Fruit fly (Drosophila melanogaster) whole organism, embryonic: Measurements from ENCODE around the gene vih.

Experiments used
- Ada2b ChIP-seq: fragments of 200-800 bp; sonication (Bioruptor generic); IDR thresholded peaks from 2 replicates; pipeline ENCODE4 v1.3.6; 2022; ENCODE audit warnings: missing biosample characterization, missing genetic modification characterization
- CG1024 ChIP-seq: fragments of 200-800 bp; sonication (Bioruptor generic); IDR thresholded peaks from 2 replicates; pipeline ENCODE4 v1.3.6; 2022; ENCODE audit warnings: missing biosample characterization, missing genetic modification characterization
- CG11398 ChIP-seq: fragments of 200-800 bp; sonication (Bioruptor generic); optimal IDR thresholded peaks from 2 replicates; lab custom pipeline; 2016; ENCODE audit warnings: missing biosample characterization, missing genetic modification characterization
- CG14014 ChIP-seq: fragments of 200-800 bp; sonication (Bioruptor generic); IDR thresholded peaks from 2 replicates; pipeline ENCODE4 v1.3.6; 2022; ENCODE audit warnings: missing biosample characterization, missing genetic modification characterization
- CG14050 ChIP-seq: fragments of 200-800 bp; sonication (Bioruptor generic); IDR thresholded peaks from 3 replicates; pipeline ENCODE4 v1.3.6; 2022; ENCODE audit warnings: missing biosample characterization, missing genetic modification characterization
- CG15696 ChIP-seq: fragments of 200-800 bp; sonication (Bioruptor generic); optimal IDR thresholded peaks from 2 replicates; lab custom pipeline; 2019; ENCODE audit warnings: missing biosample characterization, mild to moderate bottlenecking, missing genetic modification characterization, moderate library complexity
- CG17186 ChIP-seq: fragments of 200-800 bp; sonication (Bioruptor generic); optimal IDR thresholded peaks from 3 replicates; lab custom pipeline; 2017; ENCODE audit warnings: missing biosample characterization, missing genetic modification reagents, missing genetic modification characterization
- CG18476 ChIP-seq: fragments of 200-800 bp; sonication (Bioruptor generic); optimal IDR thresholded peaks from 2 replicates; lab custom pipeline; 2016; ENCODE audit warnings: missing biosample characterization, mild to moderate bottlenecking, missing genetic modification characterization
- CG18599 ChIP-seq: fragments of 200-800 bp; sonication (Bioruptor generic); optimal IDR thresholded peaks from 3 replicates; lab custom pipeline; 2017; ENCODE audit warnings: missing biosample characterization, missing genetic modification characterization, mild to moderate bottlenecking, moderate library complexity, missing genetic modification reagents
- CG2199 ChIP-seq: fragments of 200-800 bp; sonication (Bioruptor generic); IDR thresholded peaks from 3 replicates; pipeline ENCODE4 v1.3.6; 2022; ENCODE audit warnings: missing biosample characterization, missing genetic modification characterization
- CG2202 ChIP-seq: fragments of 200-800 bp; sonication (Bioruptor generic); optimal IDR thresholded peaks from 2 replicates; lab custom pipeline; 2018; ENCODE audit warnings: missing biosample characterization, mild to moderate bottlenecking, missing genetic modification characterization
- CG34422 ChIP-seq: fragments of 200-800 bp; sonication (Bioruptor generic); IDR thresholded peaks from 3 replicates; pipeline ENCODE4 v1.3.6; 2022; ENCODE audit warnings: missing biosample characterization, missing genetic modification characterization
- CG4360 ChIP-seq: fragments of 200-800 bp; sonication (Bioruptor generic); IDR thresholded peaks from 2 replicates; pipeline ENCODE4 v1.3.6; 2022; ENCODE audit warnings: missing biosample characterization, missing genetic modification characterization
- CG43689 ChIP-seq: fragments of 200-800 bp; sonication (Bioruptor generic); IDR thresholded peaks from 2 replicates; pipeline ENCODE4 v1.3.6; 2022; ENCODE audit warnings: missing biosample characterization, missing genetic modification characterization
- CG5953 ChIP-seq: fragments of 200-800 bp; sonication (Bioruptor generic); IDR thresholded peaks from 2 replicates; pipeline ENCODE4 v1.3.6; 2022; ENCODE audit warnings: missing biosample characterization, missing genetic modification characterization
- CG8281 ChIP-seq: fragments of 200-800 bp; sonication (Bioruptor generic); optimal IDR thresholded peaks from 2 replicates; lab custom pipeline; 2018; ENCODE audit warnings: missing biosample characterization, mild to moderate bottlenecking, missing genetic modification characterization, moderate library complexity
- CG8765 ChIP-seq: fragments of 200-800 bp; sonication (Bioruptor generic); IDR thresholded peaks from 2 replicates; pipeline ENCODE4 v1.3.6; 2022; ENCODE audit warnings: missing biosample characterization, missing genetic modification characterization
- D ChIP-seq, 2 experiments: fragments of 200-800 bp in 1 of 2; fragments of >200 bp in 1 of 2; sonication (Bioruptor generic) in 1 of 2; optimal IDR thresholded peaks; 2 replicates in 1 of 2; 3 replicates in 1 of 2; lab custom pipeline; 2017; ENCODE audit warnings: mild to moderate bottlenecking in 1 of 2, missing biosample characterization in 1 of 2, missing genetic modification characterization in 1 of 2, missing genetic modification reagents in 1 of 2
- Drgx ChIP-seq: fragments of 200-800 bp; sonication (Bioruptor generic); IDR thresholded peaks from 2 replicates; pipeline ENCODE4 v1.3.6; 2022; ENCODE audit warnings: missing biosample characterization, missing genetic modification characterization
- Fer2 ChIP-seq: fragments of 200-800 bp; sonication (Bioruptor generic); optimal IDR thresholded peaks from 2 replicates; lab custom pipeline; 2018; ENCODE audit warnings: missing biosample characterization, mild to moderate bottlenecking, missing genetic modification characterization, moderate library complexity
- HLH3B ChIP-seq: fragments of 200-800 bp; sonication (Bioruptor generic); IDR thresholded peaks from 2 replicates; pipeline ENCODE4 v1.3.6; 2022; ENCODE audit warnings: missing biosample characterization, missing genetic modification characterization
- HLHmδ ChIP-seq: fragments of 200-800 bp; sonication (Bioruptor generic); optimal IDR thresholded peaks from 2 replicates; lab custom pipeline; 2018; ENCODE audit warnings: missing biosample characterization, mild to moderate bottlenecking, missing genetic modification characterization, moderate library complexity
- Hr39 ChIP-seq: fragments of >200 bp; optimal IDR thresholded peaks from 2 replicates; lab custom pipeline; 2017
- Jarid2 ChIP-seq: fragments of 200-800 bp; sonication (Bioruptor generic); optimal IDR thresholded peaks from 3 replicates; lab custom pipeline; 2017; ENCODE audit warnings: mild to moderate bottlenecking, missing biosample characterization, missing genetic modification reagents, missing genetic modification characterization
- Lim3 ChIP-seq: fragments of 200-800 bp; sonication (Bioruptor generic); IDR thresholded peaks from 2 replicates; pipeline ENCODE4 v1.3.6; 2022; ENCODE audit warnings: missing biosample characterization, missing genetic modification characterization
- Med ChIP-seq: fragments of 200-800 bp; sonication (Bioruptor generic); peaks from one replicate; lab custom pipeline; 2016; ENCODE audit warnings: missing biosample characterization, missing genetic modification characterization, mild to moderate bottlenecking, inconsistent platforms, moderate library complexity
- Nf-YA ChIP-seq: fragments of 200-800 bp; sonication (Bioruptor generic); IDR thresholded peaks from 2 replicates; pipeline ENCODE4 v1.3.6; 2022; ENCODE audit warnings: missing biosample characterization, missing genetic modification characterization
- NfI ChIP-seq: fragments of 200-800 bp; sonication (Bioruptor generic); optimal IDR thresholded peaks from 3 replicates; lab custom pipeline; 2018; ENCODE audit warnings: missing biosample characterization, mild to moderate bottlenecking, missing genetic modification characterization, moderate library complexity
- Poxn ChIP-seq: fragments of 200-800 bp; sonication (Bioruptor generic); IDR thresholded peaks from 2 replicates; pipeline ENCODE4 v1.3.6; 2022; ENCODE audit warnings: missing biosample characterization, missing genetic modification characterization
- YL-1 ChIP-seq: fragments of 200-800 bp; sonication (Bioruptor generic); optimal IDR thresholded peaks from 3 replicates; lab custom pipeline; 2017; ENCODE audit warnings: missing biosample characterization, mild to moderate bottlenecking, missing genetic modification characterization
- ab ChIP-seq: fragments of 200-800 bp; sonication (Bioruptor generic); optimal IDR thresholded peaks from 2 replicates; lab custom pipeline; 2016; ENCODE audit warnings: missing biosample characterization, missing genetic modification characterization
- ap ChIP-seq: fragments of 200-800 bp; sonication (Bioruptor generic); IDR thresholded peaks from 2 replicates; pipeline ENCODE4 v1.3.6; 2022; ENCODE audit warnings: missing biosample characterization, missing genetic modification characterization
- ara ChIP-seq: fragments of 200-800 bp; sonication (Bioruptor generic); IDR thresholded peaks from 2 replicates; pipeline ENCODE4 v1.3.6; 2022; ENCODE audit warnings: missing biosample characterization, missing genetic modification characterization
- bab2 ChIP-seq: fragments of 200-800 bp; sonication (Bioruptor generic); optimal IDR thresholded peaks from 2 replicates; lab custom pipeline; 2016; ENCODE audit warnings: missing biosample characterization, missing genetic modification characterization
- dysf ChIP-seq: fragments of 200-800 bp; sonication (Bioruptor generic); IDR thresholded peaks from 3 replicates; pipeline ENCODE4 v1.3.6; 2022; ENCODE audit warnings: missing biosample characterization, missing genetic modification characterization
- fd102C ChIP-seq: fragments of 200-800 bp; sonication (Bioruptor generic); optimal IDR thresholded peaks from 2 replicates; lab custom pipeline; 2018; ENCODE audit warnings: missing biosample characterization, mild to moderate bottlenecking, missing genetic modification characterization, moderate library complexity
- fd64A ChIP-seq: fragments of 200-800 bp; sonication (Bioruptor generic); optimal IDR thresholded peaks from 3 replicates; lab custom pipeline; 2018; ENCODE audit warnings: missing biosample characterization, mild to moderate bottlenecking, missing genetic modification characterization
- grau ChIP-seq: fragments of 200-800 bp; optimal IDR thresholded peaks from 3 replicates; lab custom pipeline; 2019; ENCODE audit warnings: missing biosample characterization, mild to moderate bottlenecking, missing genetic modification characterization, moderate library complexity
- grn ChIP-seq: fragments of 200-800 bp; sonication (Bioruptor generic); optimal IDR thresholded peaks from 3 replicates; lab custom pipeline; 2017; ENCODE audit warnings: missing biosample characterization, missing genetic modification characterization
- ham ChIP-seq: fragments of 200-800 bp; sonication (Bioruptor generic); IDR thresholded peaks from 2 replicates; pipeline ENCODE4 v1.3.6; 2022; ENCODE audit warnings: missing biosample characterization, missing genetic modification characterization
- nau ChIP-seq: fragments of 200-800 bp; sonication (Bioruptor generic); optimal IDR thresholded peaks from 3 replicates; lab custom pipeline; 2017; ENCODE audit warnings: missing biosample characterization, mild to moderate bottlenecking, missing genetic modification characterization, missing genetic modification reagents
- nerfin-2 ChIP-seq: fragments of 200-800 bp; sonication (Bioruptor generic); IDR thresholded peaks from 2 replicates; pipeline ENCODE4 v1.3.6; 2022; ENCODE audit warnings: missing biosample characterization, missing genetic modification characterization; ENCODE audit not compliant: partially characterized antibody
- otp ChIP-seq: fragments of 200-800 bp; sonication (Bioruptor generic); IDR thresholded peaks from 3 replicates; pipeline ENCODE4, ENCODE4 v1.3.6; 2022; ENCODE audit warnings: missing biosample characterization, missing genetic modification characterization
- pfk ChIP-seq: fragments of 200-800 bp; sonication (Bioruptor generic); optimal IDR thresholded peaks from 2 replicates; lab custom pipeline; 2018; ENCODE audit warnings: missing biosample characterization, mild to moderate bottlenecking, missing genetic modification characterization, moderate library complexity
- pho ChIP-seq: fragments of 200-800 bp; sonication (Bioruptor generic); optimal IDR thresholded peaks from 2 replicates; lab custom pipeline; 2016; ENCODE audit warnings: missing biosample characterization, missing genetic modification characterization
- row ChIP-seq: fragments of 200-800 bp; sonication (Bioruptor generic); IDR thresholded peaks from 3 replicates; pipeline ENCODE4 v1.3.6; 2022; ENCODE audit warnings: missing biosample characterization, missing genetic modification characterization
- sr ChIP-seq: fragments of 200-800 bp; sonication (Bioruptor generic); IDR thresholded peaks from 3 replicates; pipeline ENCODE4 v1.3.6; 2022; ENCODE audit warnings: missing biosample characterization, missing genetic modification characterization
- tio ChIP-seq: fragments of 200-800 bp; sonication (Bioruptor generic); optimal IDR thresholded peaks from 2 replicates; lab custom pipeline; 2017; ENCODE audit warnings: missing biosample characterization, missing genetic modification characterization, inconsistent platforms
- trem ChIP-seq: fragments of 200-800 bp; optimal IDR thresholded peaks from 3 replicates; lab custom pipeline; 2019; ENCODE audit warnings: missing biosample characterization, mild to moderate bottlenecking, missing genetic modification characterization, moderate library complexity
- unpg ChIP-seq: fragments of 200-800 bp; sonication (Bioruptor generic); optimal IDR thresholded peaks from 3 replicates; lab custom pipeline; 2018; ENCODE audit warnings: missing biosample characterization, mild to moderate bottlenecking, missing genetic modification characterization, moderate library complexity
- vvl ChIP-seq: fragments of 200-800 bp; sonication (Bioruptor generic); IDR thresholded peaks from 2 replicates; pipeline ENCODE4 v1.3.6; 2022; ENCODE audit warnings: missing biosample characterization, missing genetic modification characterization

Gene vih

DNA sequence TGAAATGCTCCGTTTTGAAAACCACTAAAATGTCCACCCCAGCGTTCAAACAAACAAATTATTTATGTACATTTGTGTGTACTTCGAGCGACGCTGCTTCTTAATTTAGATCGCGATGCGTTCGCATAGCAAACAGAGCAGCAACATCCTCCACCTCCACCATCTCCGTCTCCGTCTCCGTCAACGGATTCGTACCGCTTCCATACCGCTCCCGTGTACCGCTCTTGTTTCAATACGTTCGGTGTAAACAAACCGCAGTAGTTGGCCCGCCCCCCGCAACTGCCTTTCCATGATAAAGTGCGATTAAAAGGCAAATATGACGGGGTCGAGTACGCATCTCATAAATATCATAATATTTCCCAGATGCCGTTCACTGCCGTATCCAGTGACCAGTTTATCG, 21.8 kb upstream of the vih start, which contains the start of gene CG33725:
CG33725 (plus strand) TSS at position 364 of the 400 bp plus-strand sequence.
- TF ChIP-seq grau (tag; lab: Kevin White, UChicago) (no peak), Jarid2 (GFP tag; lab: Kevin White, UChicago) (no peak), D (optimal IDR thresholded peaks at IDR 0.05; lab: Kevin White, UChicago) (no peak), D (GFP tag; optimal IDR thresholded peaks at IDR 0.05; lab: Kevin White, UChicago) (no peak), CG14050 (GFP tag; lab: Robert Waterston, UW) (0 out of 3 replicates have a peak, but pooled peaks have one; percentile 32), trem (tag; lab: Kevin White, UChicago) (no peak), fd64A (peak; percentile 2), ap (no peak), YL-1 (GFP tag; lab: Kevin White, UChicago) (no peak), row (GFP tag; lab: Robert Waterston, UW) (no peak), CG11398 (peak; percentile 17), vvl (0 out of 2 replicates have a peak, but pooled peaks have one; percentile 11), sr (GFP tag; lab: Robert Waterston, UW) (no peak), CG34422 (GFP tag; lab: Robert Waterston, UW) (no peak), CG43689 (GFP tag; lab: Robert Waterston, UW) (0 out of 2 replicates have a peak, but pooled peaks have one; percentile 17), Ada2b (GFP tag; lab: Robert Waterston, UW) (no peak), CG18599 (GFP tag; lab: Kevin White, UChicago) (no peak), otp (0 out of 3 replicates have a peak, but pooled peaks have one; percentile 53), bab2 (peak; percentile 31), HLHmδ (GFP tag; lab: Kevin White, UChicago) (peak; percentile 55), pfk (GFP tag; lab: Kevin White, UChicago) (peak; percentile 71), ab (no peak), CG2199 (GFP tag; lab: Robert Waterston, UW) (0 out of 3 replicates have a peak, but pooled peaks have one; percentile 49), CG17186 (GFP tag; lab: Kevin White, UChicago) (no peak), CG8765 (GFP tag; lab: Robert Waterston, UW) (0 out of 2 replicates have a peak, but pooled peaks have one; percentile 26), ara (GFP tag; lab: Robert Waterston, UW) (0 out of 2 replicates have a peak, but pooled peaks have one; percentile 17), CG4360 (GFP tag; lab: Robert Waterston, UW) (no peak), fd102C (GFP tag; lab: Kevin White, UChicago) (no peak), CG8281 (tag; lab: Kevin White, UChicago) (no peak), pho (GFP tag; lab: Kevin White, UChicago) (no peak), NfI (GFP tag; lab: Kevin White, UChicago) (peak; percentile 18), nau (GFP tag; lab: Kevin White, UChicago) (no peak), tio (GFP tag; lab: Kevin White, UChicago) (no peak), nerfin-2 (GFP tag; lab: Robert Waterston, UW) (no peak), grn (GFP tag; lab: Kevin White, UChicago) (no peak), unpg (no peak), Hr39 (lab: Kevin White, UChicago) (no peak), Nf-YA (GFP tag; lab: Robert Waterston, UW) (no peak), Poxn (GFP tag; lab: Robert Waterston, UW) (no peak), CG15696 (peak; percentile 14), CG18476 (GFP tag; lab: Kevin White, UChicago) (no peak), Med (GFP tag; lab: Kevin White, UChicago) (peak; percentile 87), Drgx (GFP tag; lab: Robert Waterston, UW) (peak; percentile 30; the same call in 1 of the 2 replicates), Lim3 (no peak), CG2202 (tag; lab: Kevin White, UChicago) (no peak), dysf (GFP tag; lab: Robert Waterston, UW) (0 out of 3 replicates have a peak, but pooled peaks have one; percentile 21), CG1024 (GFP tag; lab: Robert Waterston, UW) (no peak), CG5953 (GFP tag; lab: Robert Waterston, UW) (no peak), HLH3B (GFP tag; lab: Robert Waterston, UW) (no peak), Fer2 (tag; lab: Kevin White, UChicago) (no peak), CG14014 (GFP tag; lab: Robert Waterston, UW) (peak; percentile 28; the same call in 1 of the 2 replicates), ham (GFP tag; lab: Robert Waterston, UW) (no peak)
